Fruit fly (Drosophila melanogaster): Measurements from ENCODE around the gene CG1571.

DNA sequence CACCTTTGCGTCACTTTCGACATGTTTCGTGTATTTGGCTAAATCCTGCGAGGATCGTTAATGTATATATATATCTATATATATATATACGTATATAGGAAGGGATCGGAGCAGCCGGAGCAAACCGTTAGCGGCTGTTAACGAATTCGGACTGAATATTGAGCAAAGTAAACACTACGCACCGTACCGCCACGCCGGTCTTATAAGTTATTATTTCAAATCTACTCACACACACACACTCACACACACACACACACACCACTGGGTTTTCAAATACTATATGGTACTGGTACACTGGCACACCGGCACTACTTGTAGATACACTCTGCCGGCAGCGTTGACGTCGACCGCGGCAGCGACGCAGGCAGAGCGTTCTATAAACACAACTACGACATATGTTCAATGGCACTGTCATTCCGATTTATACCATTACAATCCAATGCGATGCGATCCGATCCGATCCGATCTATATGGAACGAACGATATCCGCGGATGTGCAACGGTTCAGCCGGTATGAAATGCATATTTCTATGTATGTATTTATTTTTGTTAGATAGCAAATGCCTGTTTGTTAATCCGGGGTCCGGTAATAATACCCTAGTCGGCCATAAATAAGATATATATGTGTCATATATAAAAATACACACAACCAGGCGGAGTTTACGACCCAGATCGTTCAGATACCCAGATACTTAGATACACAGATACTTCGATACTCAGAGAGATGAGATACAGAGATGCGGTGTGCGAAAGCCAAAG, 5.9 kb downstream of the CG1571 start, which contains the start of gene Ldsdh1:
- TF ChIP-seq Sin3A (optimal IDR thresholded peaks at IDR 0.05) (no peak), psq (optimal IDR thresholded peaks at IDR 0.05) (no peak), ttk (optimal IDR thresholded peaks at IDR 0.05) (no peak), insv (optimal IDR thresholded peaks at IDR 0.05) (no peak), h (optimal IDR thresholded peaks at IDR 0.05) (no peak)
